Fruit fly (Drosophila melanogaster): ENCODE data around the gene dl.
A peak's percentile ranks its signal among the peaks of the same experiment; 100 is the strongest.

dl gene

dm6 chr2L:17449608-17450504 is at the start of gene dl:
dl (minus strand) TSS chr2L:17450364.
- no peak for TF ChIP-seq CG17801 (GFP tag; optimal IDR thresholded peaks at IDR 0.05; ENCODE audit: partially characterized antibody)

- no peak for TF ChIP-seq CG17801 (GFP tag; optimal IDR thresholded peaks at IDR 0.05; ENCODE audit: partially characterized antibody)
These were observed 48.6 kb upstream of the dl start, which contains the start of gene CG15142 for dm6 chr2L:17498721-17499120. CG15142 (minus strand) TSS chr2L:17498821.

dm6 chr2L:17497108-17497507 is 46.9 kb upstream of the dl start, which contains the start of gene qua:
qua (minus strand) TSS chr2L:17497208.
- TF ChIP-seq CG17801 (GFP tag; optimal IDR thresholded peaks at IDR 0.05; ENCODE audit: partially characterized antibody) = no peak

- no peak for TF ChIP-seq CG17801 (GFP tag; optimal IDR thresholded peaks at IDR 0.05; ENCODE audit: partially characterized antibody)
These were observed 45.6 kb upstream of the dl start for dm6 chr2L:17495759-17496158.

dm6 chr2L:17492680-17493079 is 42.5 kb upstream of the dl start:
- TF ChIP-seq CG17801 (GFP tag; optimal IDR thresholded peaks at IDR 0.05; ENCODE audit: partially characterized antibody) = no peak

dm6 chr2L:17486264-17486663 is 36.1 kb upstream of the dl start, which contains the start of gene CG43220:
CG43220 (plus strand) TSS chr2L:17486564.
- TF ChIP-seq CG17801 (GFP tag; optimal IDR thresholded peaks at IDR 0.05; ENCODE audit: partially characterized antibody) = no peak

dm6 chr2L:17485457-17485856 is 35.3 kb upstream of the dl start, which contains the start of the genes CG43221 and CG43645:
CG43221 (plus strand) TSS chr2L:17485757.
CG43645 (plus strand) TSS chr2L:17485757.
- no peak for TF ChIP-seq CG17801 (GFP tag; optimal IDR thresholded peaks at IDR 0.05; ENCODE audit: partially characterized antibody)

dm6 chr2L:17484174-17484573 is 34.0 kb upstream of the dl start, which contains the start of the genes GCS2beta and CG5131:
GCS2beta (minus strand) TSS chr2L:17484307.
CG5131 (plus strand) TSS chr2L:17484501.
- TF ChIP-seq CG17801 (GFP tag; optimal IDR thresholded peaks at IDR 0.05; ENCODE audit: partially characterized antibody) = peak; percentile 84

- peak; percentile 96 for TF ChIP-seq CG17801 (GFP tag; optimal IDR thresholded peaks at IDR 0.05; ENCODE audit: partially characterized antibody)
These were observed 30.9 kb upstream of the dl start, which contains the start of the genes fws and Lamtor3 for dm6 chr2L:17480943-17481580. fws (minus strand) TSS chr2L:17481029. Lamtor3 (plus strand) TSS chr2L:17481231.

- peak; percentile 15 for TF ChIP-seq CG17801 (GFP tag; optimal IDR thresholded peaks at IDR 0.05; ENCODE audit: partially characterized antibody)
These were observed 27.5 kb upstream of the dl start, which contains the start of gene cass for dm6 chr2L:17477710-17478109. cass (minus strand) TSS chr2L:17477888.

dm6 chr2L:17472582-17473524 is 22.7 kb upstream of the dl start, which contains the start of gene BicD:
BicD (minus strand) TSS chr2L:17473215.
- no peak for TF ChIP-seq CG17801 (GFP tag; optimal IDR thresholded peaks at IDR 0.05; ENCODE audit: partially characterized antibody)

- no peak for TF ChIP-seq CG17801 (GFP tag; optimal IDR thresholded peaks at IDR 0.05; ENCODE audit: partially characterized antibody)
These were observed 21.4 kb upstream of the dl start, which contains the start of gene Sgt for dm6 chr2L:17471524-17471923. Sgt (plus strand) TSS chr2L:17471603.

dm6 chr2L:17470630-17471029 is 20.5 kb upstream of the dl start:
- TF ChIP-seq CG17801 (GFP tag; optimal IDR thresholded peaks at IDR 0.05; ENCODE audit: partially characterized antibody) = no peak

- TF ChIP-seq CG17801 (GFP tag; optimal IDR thresholded peaks at IDR 0.05; ENCODE audit: partially characterized antibody) = no peak
These were observed 16.8 kb upstream of the dl start for dm6 chr2L:17466950-17467349.
